In genomic region chrV:12082932-12083331, ce11 we compare ENCODE assay signal across 5 worm cellular contexts.
TF ChIP-seq lines count a peak whose summit lies in the region.

TSS of gene R07B7.10 (plus strand) at chrV:12083216.

TF ChIP-seq in whole organism, L1 larva, 84 proteins besides CTCF, POLR2A, EP300 and RAD21:
- no peak for TF ChIP-seq unc-86 (tag; optimal IDR thresholded peaks at IDR 0.05; lab: Kevin White, UChicago)
- TF ChIP-seq nhr-85 (tag; lab: Kevin White, UChicago) = no peak
- no peak for TF ChIP-seq nhr-76 (tag; optimal IDR thresholded peaks at IDR 0.05; lab: Kevin White, UChicago)
- TF ChIP-seq lir-3 (tag; optimal IDR thresholded peaks at IDR 0.05; lab: Kevin White, UChicago; ENCODE audit: poor library complexity) = no peak
- no peak for TF ChIP-seq sox-4 (tag; optimal IDR thresholded peaks at IDR 0.05; lab: Kevin White, UChicago)
- TF ChIP-seq lin-14 (GFP tag; optimal IDR thresholded peaks at IDR 0.05; lab: Kevin White, UChicago) = peak; percentile 7
- no peak for TF ChIP-seq unc-62 (GFP tag; optimal IDR thresholded peaks at IDR 0.05; lab: Kevin White, UChicago)
- peak; percentile 22 to 52 for TF ChIP-seq efl-1 (optimal IDR thresholded peaks at IDR 0.05; lab: Kevin White, UChicago)
- TF ChIP-seq efl-1 (GFP tag; optimal IDR thresholded peaks at IDR 0.05 in 1 of 2; lab: Kevin White, UChicago) = peak in 1 of 2 experiments; percentile 50
- TF ChIP-seq mep-1 (tag; optimal IDR thresholded peaks at IDR 0.05; lab: Kevin White, UChicago) = no peak
- TF ChIP-seq nhr-90 (tag; optimal IDR thresholded peaks at IDR 0.05; lab: Kevin White, UChicago; ENCODE audit: poor library complexity) = no peak
TF ChIP-seq in whole organism, L1 larva: peak in this region for 2.

TF ChIP-seq in whole organism, L2 larva, 48 proteins besides CTCF, POLR2A, EP300 and RAD21:
- TF ChIP-seq nhr-10 (tag; optimal IDR thresholded peaks at IDR 0.05; lab: Kevin White, UChicago) (no peak), crh-2 (tag; optimal IDR thresholded peaks at IDR 0.05; lab: Kevin White, UChicago) (peak; percentile 12), peb-1 (tag; optimal IDR thresholded peaks at IDR 0.05; lab: Kevin White, UChicago) (no peak), dmd-4 (tag; optimal IDR thresholded peaks at IDR 0.05; lab: Kevin White, UChicago) (no peak), sma-9 (GFP tag; optimal IDR thresholded peaks at IDR 0.05; lab: Kevin White, UChicago) (peak; percentile 0), sma-9 (tag; optimal IDR thresholded peaks at IDR 0.05; lab: Kevin White, UChicago) (no peak), snpc-4 (tag; optimal IDR thresholded peaks at IDR 0.05; lab: Kevin White, UChicago) (no peak)

TF ChIP-seq in whole organism, L3 larva, 47 proteins besides CTCF, POLR2A, EP300 and RAD21:
- TF ChIP-seq mdl-1 (tag; optimal IDR thresholded peaks at IDR 0.05; lab: Kevin White, UChicago) = no peak
- TF ChIP-seq pha-4 (tag; optimal IDR thresholded peaks at IDR 0.05; lab: Kevin White, UChicago) = peak; percentile 32

TF ChIP-seq in whole organism, L4 larva, 104 proteins besides CTCF, POLR2A, EP300 and RAD21:
- TF ChIP-seq nhr-11 (tag; optimal IDR thresholded peaks at IDR 0.05; lab: Kevin White, UChicago) (no peak), pqm-1 (tag; optimal IDR thresholded peaks at IDR 0.05; lab: Kevin White, UChicago) (no peak), nhr-28 (tag; optimal IDR thresholded peaks at IDR 0.05; lab: Kevin White, UChicago) (peak; percentile 18), dve-1 (tag; optimal IDR thresholded peaks at IDR 0.05; lab: Kevin White, UChicago; ENCODE audit: insufficient read depth) (peak; percentile 14)

TF ChIP-seq in whole organism, young adult, 124 proteins besides CTCF, POLR2A, EP300 and RAD21:
- TF ChIP-seq hmg-1.2 (GFP tag; IDR thresholded peaks at IDR 0.05; lab: Robert Waterston, UW) = peak; percentile 75; the same call in 1 of the 2 replicates
- TF ChIP-seq lin-26 (GFP tag; IDR thresholded peaks at IDR 0.05; lab: Robert Waterston, UW) = no peak
- no peak for TF ChIP-seq ztf-3 (GFP tag; optimal IDR thresholded peaks at IDR 0.05; lab: Kevin White, UChicago)
